Worm (Caenorhabditis elegans): ENCODE measurements around the gene ttr-20.

Gene ttr-20

DNA sequence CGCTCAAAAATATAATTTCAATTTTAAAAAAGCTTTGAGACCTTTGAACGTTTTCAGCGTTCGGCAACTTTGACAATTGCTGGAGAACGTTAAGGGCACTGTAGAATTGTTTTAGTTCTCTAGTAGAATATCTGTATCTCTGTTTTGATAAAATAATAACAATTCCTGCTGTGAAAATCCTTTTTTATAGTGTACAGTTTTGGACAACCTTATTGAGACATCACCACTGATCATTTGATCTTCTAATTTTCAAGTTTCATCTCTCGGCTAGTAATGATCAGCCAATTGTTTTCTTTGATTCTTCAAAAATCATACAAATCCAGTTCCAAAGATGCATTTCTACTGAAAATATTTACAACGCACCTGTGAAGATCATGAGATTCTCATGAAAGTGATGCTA, 46.0 kb downstream of the ttr-20 start, which contains the start of gene F15E6.10:
TSS of gene F15E6.10 (plus strand) at position 301 of the 400 bp plus-strand sequence.
- TF ChIP-seq lim-6 (tag; optimal IDR thresholded peaks at IDR 0.05) = no peak

DNA sequence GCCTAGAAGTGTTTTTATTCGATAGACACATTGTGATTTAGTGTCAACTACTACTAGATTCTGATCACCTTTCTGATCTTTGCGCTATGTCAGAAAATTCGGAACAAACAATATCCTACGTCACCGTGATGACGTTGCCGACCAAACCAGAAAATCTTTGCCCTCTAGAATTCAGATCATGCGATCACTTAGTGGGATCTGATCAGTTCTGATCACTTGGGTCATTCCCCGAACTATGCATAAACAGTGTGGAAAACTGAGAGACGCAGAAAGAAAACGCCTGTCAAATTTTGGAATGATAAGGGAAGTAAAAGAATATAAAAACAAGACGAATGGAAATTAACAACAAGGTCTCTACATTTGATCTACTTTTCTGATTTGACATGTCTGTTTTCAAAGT, 48.0 kb downstream of the ttr-20 start, which contains the start of gene F15E6.3:
TSS of gene F15E6.3 (plus strand) at position 344 of the 400 bp plus-strand sequence.
- TF ChIP-seq ceh-24 (tag; optimal IDR thresholded peaks at IDR 0.05) = no peak
- no peak for TF ChIP-seq K02D7.2 (tag; optimal IDR thresholded peaks at IDR 0.05)
- no peak for TF ChIP-seq C38D4.7 (GFP tag; optimal IDR thresholded peaks at IDR 0.05)
- no peak for TF ChIP-seq ceh-31 (tag; optimal IDR thresholded peaks at IDR 0.05)

Data from whole organism, late embryonic.